Fruit fly (Drosophila melanogaster) whole organism, embryonic: ENCODE results near the gene CG3862.
A peak's percentile ranks its signal among the peaks of the same experiment; 100 is the strongest.

Experiments used
- ATbp ChIP-seq: fragments of 200-800 bp; sonication (Bioruptor generic); optimal IDR thresholded peaks from 2 replicates; lab custom pipeline; 2017; ENCODE audit warnings: missing biosample characterization, mild to moderate bottlenecking, missing genetic modification characterization, missing genetic modification reagents
- Adf1 ChIP-seq: fragments of 200-800 bp; sonication (Bioruptor generic); IDR thresholded peaks from 2 replicates; pipeline ENCODE4 v1.3.6; 2022; ENCODE audit warnings: missing biosample characterization, missing genetic modification characterization
- CG12236 ChIP-seq: fragments of 200-800 bp; sonication (Bioruptor generic); optimal IDR thresholded peaks from 2 replicates; lab custom pipeline; 2016; ENCODE audit warnings: missing biosample characterization, missing genetic modification characterization
- CG12299 ChIP-seq: fragments of 200-800 bp; sonication (Bioruptor generic); optimal IDR thresholded peaks from 2 replicates; lab custom pipeline; 2018; ENCODE audit warnings: missing biosample characterization, mild to moderate bottlenecking, missing genetic modification characterization
- CG12744 ChIP-seq: fragments of 200-800 bp; sonication (Bioruptor generic); optimal IDR thresholded peaks from 2 replicates; lab custom pipeline; 2016; ENCODE audit warnings: missing biosample characterization, missing genetic modification characterization
- CG13123 ChIP-seq: fragments of 200-800 bp; sonication (Bioruptor generic); optimal IDR thresholded peaks from 2 replicates; lab custom pipeline; 2016; ENCODE audit warnings: missing biosample characterization, missing genetic modification characterization
- CG13424 ChIP-seq: fragments of 200-800 bp; sonication (Bioruptor generic); optimal IDR thresholded peaks from 2 replicates; lab custom pipeline; 2019; ENCODE audit warnings: missing biosample characterization, mild to moderate bottlenecking, missing genetic modification characterization, moderate library complexity
- CG16779 ChIP-seq: fragments of 200-800 bp; sonication (Bioruptor generic); IDR thresholded peaks from 2 replicates; pipeline ENCODE4 v1.3.6; 2022; ENCODE audit warnings: missing biosample characterization, missing genetic modification characterization
- CG17186 ChIP-seq: fragments of 200-800 bp; sonication (Bioruptor generic); optimal IDR thresholded peaks from 3 replicates; lab custom pipeline; 2017; ENCODE audit warnings: missing biosample characterization, missing genetic modification reagents, missing genetic modification characterization
- CG2129 ChIP-seq: fragments of 200-800 bp; sonication (Bioruptor generic); IDR thresholded peaks from 2 replicates; pipeline ENCODE4 v1.3.6; 2022; ENCODE audit warnings: missing biosample characterization, missing genetic modification characterization; ENCODE audit not compliant: partially characterized antibody
- CG30431 ChIP-seq: fragments of 200-800 bp; sonication (Bioruptor generic); optimal IDR thresholded peaks from 2 replicates; lab custom pipeline; 2017; ENCODE audit warnings: missing biosample characterization, missing genetic modification characterization
- CG3163 ChIP-seq: fragments of 200-800 bp; sonication (Bioruptor generic); optimal IDR thresholded peaks from 3 replicates; lab custom pipeline; 2016; ENCODE audit warnings: missing biosample characterization, missing genetic modification characterization
- CG32767 ChIP-seq: fragments of 200-800 bp; sonication (Bioruptor generic); IDR thresholded peaks from 2 replicates; pipeline ENCODE4 v1.3.6; 2022; ENCODE audit warnings: missing biosample characterization, missing genetic modification characterization
- CG3281 ChIP-seq: fragments of 200-800 bp; sonication (Bioruptor generic); optimal IDR thresholded peaks from 3 replicates; lab custom pipeline; 2017; ENCODE audit warnings: missing biosample characterization, mild to moderate bottlenecking, missing genetic modification characterization
- CG4424 ChIP-seq: fragments of 200-800 bp; sonication (Bioruptor generic); optimal IDR thresholded peaks from 3 replicates; lab custom pipeline; 2016; ENCODE audit warnings: missing biosample characterization, missing genetic modification characterization
- CG4854 ChIP-seq: fragments of 200-800 bp; sonication (Bioruptor generic); optimal IDR thresholded peaks from 2 replicates; lab custom pipeline; 2016; ENCODE audit warnings: missing biosample characterization, missing genetic modification characterization, inconsistent platforms
- CG6854 ChIP-seq: fragments of 200-800 bp; sonication (Bioruptor generic); optimal IDR thresholded peaks from 3 replicates; lab custom pipeline; 2017; ENCODE audit warnings: missing biosample characterization, mild to moderate bottlenecking, missing genetic modification characterization
- CG8478 ChIP-seq: fragments of >200 bp; optimal IDR thresholded peaks from 2 replicates; lab custom pipeline; 2018
- CG9437 ChIP-seq: fragments of 200-800 bp; sonication (Bioruptor generic); optimal IDR thresholded peaks from 2 replicates; lab custom pipeline; 2018; ENCODE audit warnings: missing biosample characterization, mild to moderate bottlenecking, missing genetic modification characterization
- CG9727 ChIP-seq: fragments of 200-800 bp; sonication (Bioruptor generic); optimal IDR thresholded peaks from 3 replicates; lab custom pipeline; 2017; ENCODE audit warnings: missing biosample characterization, mild to moderate bottlenecking, missing genetic modification characterization
- CG9797 ChIP-seq: fragments of 200-800 bp; sonication (Bioruptor generic); optimal IDR thresholded peaks from 3 replicates; lab custom pipeline; 2018; ENCODE audit warnings: missing biosample characterization, mild to moderate bottlenecking, missing genetic modification characterization
- Dfd ChIP-seq, 2 experiments: fragments of >200 bp; optimal IDR thresholded peaks; 2 replicates each; lab custom pipeline; 2017; ENCODE audit warnings: missing biosample characterization in 2 of 2, missing genetic modification characterization in 2 of 2
- Drgx ChIP-seq: fragments of 200-800 bp; sonication (Bioruptor generic); IDR thresholded peaks from 2 replicates; pipeline ENCODE4 v1.3.6; 2022; ENCODE audit warnings: missing biosample characterization, missing genetic modification characterization
- E2f2 ChIP-seq: fragments of 200-800 bp; sonication (Bioruptor generic); IDR thresholded peaks from 2 replicates; pipeline ENCODE4 v1.3.6; 2022; ENCODE audit warnings: missing biosample characterization, missing genetic modification characterization
- Fer3 ChIP-seq: fragments of 200-800 bp; sonication (Bioruptor generic); optimal IDR thresholded peaks from 2 replicates; lab custom pipeline; 2018; ENCODE audit warnings: missing biosample characterization, mild to moderate bottlenecking, missing genetic modification characterization, moderate library complexity
- GATAe ChIP-seq: fragments of 200-800 bp; sonication (Bioruptor generic); conservative IDR thresholded peaks from 2 replicates; pipeline ENCODE4 v1.3.6; 2022; ENCODE audit warnings: missing biosample characterization, missing genetic modification characterization
- Jarid2 ChIP-seq: fragments of 200-800 bp; sonication (Bioruptor generic); optimal IDR thresholded peaks from 3 replicates; lab custom pipeline; 2017; ENCODE audit warnings: mild to moderate bottlenecking, missing biosample characterization, missing genetic modification reagents, missing genetic modification characterization
- Mad ChIP-seq: fragments of 200-800 bp; sonication (Bioruptor generic); optimal IDR thresholded peaks from 2 replicates; lab custom pipeline; 2016; ENCODE audit warnings: missing biosample characterization, missing genetic modification characterization
- Max ChIP-seq: fragments of 200-800 bp; sonication (Bioruptor generic); optimal IDR thresholded peaks from 2 replicates; lab custom pipeline; 2016; ENCODE audit warnings: missing biosample characterization, mild to moderate bottlenecking, missing genetic modification characterization
- NK7.1 ChIP-seq: fragments of 200-800 bp; sonication (Bioruptor generic); optimal IDR thresholded peaks from 3 replicates; lab custom pipeline; 2016; ENCODE audit warnings: missing biosample characterization, missing genetic modification characterization
- Oaz ChIP-seq: fragments of 200-800 bp; sonication (Bioruptor generic); IDR thresholded peaks from 2 replicates; pipeline ENCODE4 v1.3.6; 2022; ENCODE audit warnings: missing biosample characterization, missing genetic modification characterization
- Pdp1 ChIP-seq, 2 experiments: fragments of 200-800 bp; sonication (Bioruptor generic); optimal IDR thresholded peaks; 3 replicates each; lab custom pipeline; 2016; ENCODE audit warnings: missing biosample characterization in 2 of 2, missing genetic modification characterization in 2 of 2, mild to moderate bottlenecking in 1 of 2, moderate library complexity in 1 of 2
- Usf ChIP-seq: fragments of 200-800 bp; sonication (Bioruptor generic); optimal IDR thresholded peaks from 2 replicates; lab custom pipeline; 2017; ENCODE audit warnings: missing genotype, missing biosample characterization, missing genetic modification characterization
- amos ChIP-seq: fragments of 200-800 bp; sonication (Bioruptor generic); IDR thresholded peaks from 2 replicates; pipeline ENCODE4 v1.3.6; 2022; ENCODE audit warnings: missing biosample characterization, missing genetic modification characterization; ENCODE audit not compliant: partially characterized antibody
- az2 ChIP-seq: fragments of 200-800 bp; sonication (Bioruptor generic); optimal IDR thresholded peaks from 3 replicates; lab custom pipeline; 2016; ENCODE audit warnings: missing biosample characterization, missing genetic modification characterization
- bsh ChIP-seq, 2 experiments: fragments of 200-800 bp; sonication (Bioruptor generic); optimal IDR thresholded peaks; 2 replicates each; lab custom pipeline; 2017 to 2018; ENCODE audit warnings: mild to moderate bottlenecking in 2 of 2, missing biosample characterization in 2 of 2, missing genetic modification characterization in 2 of 2, moderate library complexity in 1 of 2
- caup ChIP-seq: fragments of 200-800 bp; sonication (Bioruptor generic); optimal IDR thresholded peaks from 3 replicates; lab custom pipeline; 2017; ENCODE audit warnings: missing biosample characterization, mild to moderate bottlenecking, missing genetic modification characterization, moderate library complexity; ENCODE audit not compliant: severe bottlenecking
- chinmo ChIP-seq: fragments of 200-800 bp; sonication (Bioruptor generic); IDR thresholded peaks from 4 replicates; pipeline ENCODE4 v1.3.6; 2022; ENCODE audit warnings: missing biosample characterization, missing genetic modification characterization; ENCODE audit not compliant: partially characterized antibody
- crol ChIP-seq: fragments of 200-800 bp; sonication (Bioruptor generic); IDR thresholded peaks from 2 replicates; pipeline ENCODE4 v1.3.6; 2022; ENCODE audit warnings: missing biosample characterization, missing genetic modification characterization
- danr ChIP-seq: fragments of 200-800 bp; sonication (Bioruptor generic); IDR thresholded peaks from 2 replicates; pipeline ENCODE4 v1.3.6; 2022; ENCODE audit warnings: missing biosample characterization, missing genetic modification characterization
- eve ChIP-seq, 2 experiments: fragments of >200 bp; optimal IDR thresholded peaks; 2 replicates each; lab custom pipeline; 2017; ENCODE audit warnings: missing biosample characterization in 2 of 2, missing genetic modification characterization in 2 of 2
- gcm ChIP-seq: fragments of 200-800 bp; sonication (Bioruptor generic); optimal IDR thresholded peaks from 2 replicates; lab custom pipeline; 2019; ENCODE audit warnings: missing biosample characterization, mild to moderate bottlenecking, missing genetic modification characterization, moderate library complexity
- hbn ChIP-seq: fragments of 200-800 bp; sonication (Bioruptor generic); IDR thresholded peaks from 2 replicates; pipeline ENCODE4 v1.3.6; 2022; ENCODE audit warnings: missing biosample characterization, missing genetic modification characterization; ENCODE audit not compliant: partially characterized antibody
- lov ChIP-seq, 2 experiments: fragments of 200-800 bp in 1 of 2; fragments of >200 bp in 1 of 2; sonication (Bioruptor generic) in 1 of 2; IDR thresholded peaks in 1 of 2; optimal IDR thresholded peaks in 1 of 2; 2 replicates in 1 of 2; 3 replicates in 1 of 2; pipeline versions ENCODE4 v1.3.6 to Lab custom; 2017 to 2022; ENCODE audit warnings: missing biosample characterization in 1 of 2, missing genetic modification characterization in 1 of 2
- oc ChIP-seq: fragments of 200-800 bp; sonication (Bioruptor generic); optimal IDR thresholded peaks from 2 replicates; lab custom pipeline; 2018; ENCODE audit warnings: missing biosample characterization, mild to moderate bottlenecking, missing genetic modification characterization, moderate library complexity
- peb ChIP-seq: fragments of 200-800 bp; sonication (Bioruptor generic); IDR thresholded peaks from 2 replicates; pipeline ENCODE4 v1.3.6; 2022; ENCODE audit warnings: missing biosample characterization, missing genetic modification characterization
- rib ChIP-seq: fragments of 200-800 bp; sonication (Bioruptor generic); IDR thresholded peaks from 2 replicates; pipeline ENCODE4 v1.3.6; 2022; ENCODE audit warnings: missing biosample characterization, missing genetic modification characterization
- sug ChIP-seq: fragments of 200-800 bp; optimal IDR thresholded peaks from 2 replicates; lab custom pipeline; 2019; ENCODE audit warnings: missing biosample characterization, mild to moderate bottlenecking, missing genetic modification characterization, moderate library complexity
- tin ChIP-seq: fragments of 200-800 bp; sonication (Bioruptor generic); optimal IDR thresholded peaks from 3 replicates; lab custom pipeline; 2016; ENCODE audit warnings: missing biosample characterization, missing genetic modification characterization
- tll ChIP-seq, 2 experiments: fragments of 200-800 bp in 1 of 2; fragments of >200 bp in 1 of 2; sonication (Bioruptor generic) in 1 of 2; optimal IDR thresholded peaks; 2 replicates each; lab custom pipeline; 2017 to 2019; ENCODE audit warnings: missing biosample characterization in 2 of 2, missing genetic modification characterization in 2 of 2, mild to moderate bottlenecking in 1 of 2, moderate library complexity in 1 of 2
- vnd ChIP-seq: fragments of 200-800 bp; sonication (Bioruptor generic); IDR thresholded peaks from 3 replicates; pipeline ENCODE4 v1.3.6; 2022; ENCODE audit warnings: missing biosample characterization, missing genetic modification characterization; ENCODE audit not compliant: partially characterized antibody

CG3862 gene

dm6 chr2L:856001-856400 lies 30.3 kb upstream of the CG3862 start (continued):
- TF ChIP-seq caup (GFP tag; lab: Kevin White, UChicago): peak; percentile 38
- no peak for TF ChIP-seq peb (GFP tag; lab: Robert Waterston, UW)
- TF ChIP-seq CG4854 (GFP tag; lab: Kevin White, UChicago): no peak
- TF ChIP-seq CG13424: no peak
- no peak for TF ChIP-seq lov (optimal IDR thresholded peaks at IDR 0.05; lab: Kevin White, UChicago)
- no peak for TF ChIP-seq lov (GFP tag; IDR thresholded peaks at IDR 0.05; lab: Robert Waterston, UW)
- 0 out of 2 replicates have a peak, but pooled peaks have one; percentile 7 for TF ChIP-seq E2f2
- TF ChIP-seq CG12236: no peak
- TF ChIP-seq hbn: no peak
- TF ChIP-seq eve (GFP tag; optimal IDR thresholded peaks at IDR 0.05; lab: Kevin White, UChicago): no peak
- no peak for TF ChIP-seq Fer3 (tag; lab: Kevin White, UChicago)
- TF ChIP-seq CG30431 (GFP tag; lab: Kevin White, UChicago): no peak
- TF ChIP-seq CG12744: no peak
- TF ChIP-seq Jarid2 (GFP tag; lab: Kevin White, UChicago): no peak
- no peak for TF ChIP-seq vnd (GFP tag; lab: Robert Waterston, UW)
- TF ChIP-seq CG32767: no peak
- TF ChIP-seq crol (GFP tag; lab: Robert Waterston, UW): 0 out of 2 replicates have a peak, but pooled peaks have one; percentile 26
- no peak for TF ChIP-seq Dfd (GFP tag; optimal IDR thresholded peaks at IDR 0.05; lab: Kevin White, UChicago)
- no peak for TF ChIP-seq Oaz (GFP tag; lab: Robert Waterston, UW)
- no peak for TF ChIP-seq CG2129
- TF ChIP-seq Adf1: no peak
- no peak for TF ChIP-seq sug
- TF ChIP-seq Usf (GFP tag; lab: Kevin White, UChicago): no peak
- no peak for TF ChIP-seq CG8478 (lab: Kevin White, UChicago)
- no peak for TF ChIP-seq CG17186 (GFP tag; lab: Kevin White, UChicago)
- no peak for TF ChIP-seq Mad (GFP tag; lab: Kevin White, UChicago)
- TF ChIP-seq ATbp (GFP tag; lab: Kevin White, UChicago): peak; percentile 77
- no peak for TF ChIP-seq CG16779
- TF ChIP-seq oc (tag; lab: Kevin White, UChicago): peak; percentile 22
- peak in 1 of 2 experiments; percentile 37 for TF ChIP-seq bsh (GFP tag; optimal IDR thresholded peaks at IDR 0.05; lab: Kevin White, UChicago)
- TF ChIP-seq Pdp1 (GFP tag; optimal IDR thresholded peaks at IDR 0.05; lab: Kevin White, UChicago): no peak
- no peak for TF ChIP-seq amos (GFP tag; lab: Robert Waterston, UW)
- TF ChIP-seq tin (GFP tag; lab: Kevin White, UChicago): no peak
- TF ChIP-seq danr (GFP tag; lab: Robert Waterston, UW): no peak
- TF ChIP-seq Drgx (GFP tag; lab: Robert Waterston, UW): no peak
- no peak for TF ChIP-seq chinmo (GFP tag; lab: Robert Waterston, UW)
- no peak for TF ChIP-seq Max
- no peak for TF ChIP-seq GATAe (GFP tag; lab: Robert Waterston, UW)
- no peak for TF ChIP-seq CG13123
- TF ChIP-seq CG9797 (GFP tag; lab: Kevin White, UChicago): no peak
- no peak for TF ChIP-seq rib (GFP tag; lab: Robert Waterston, UW)
- no peak for TF ChIP-seq tll (GFP tag; optimal IDR thresholded peaks at IDR 0.05; lab: Kevin White, UChicago)
- TF ChIP-seq CG4424 (GFP tag; lab: Kevin White, UChicago): no peak
- no peak for TF ChIP-seq NK7.1 (GFP tag; lab: Kevin White, UChicago)
- TF ChIP-seq CG9437 (GFP tag; lab: Kevin White, UChicago): no peak
- TF ChIP-seq gcm (GFP tag; lab: Kevin White, UChicago): no peak
- no peak for TF ChIP-seq CG12299 (tag; lab: Kevin White, UChicago)
- TF ChIP-seq az2 (GFP tag; lab: Kevin White, UChicago): no peak
- no peak for TF ChIP-seq CG9727 (GFP tag; lab: Kevin White, UChicago)
- TF ChIP-seq CG6854 (GFP tag; lab: Kevin White, UChicago): peak; percentile 21
- TF ChIP-seq CG3281: peak; percentile 29
- no peak for TF ChIP-seq CG3163 (GFP tag; lab: Kevin White, UChicago)
